Fruit fly (Drosophila melanogaster) Kc167 (cell line): ENCODE measurements around the gene Eip93F.

Experiments used
- insv ChIP-seq: fragments of >200 bp; optimal IDR thresholded peaks from 3 replicates; lab custom pipeline; 2018; ENCODE audit warnings: missing external identifiers
- psq ChIP-seq: fragments of >200 bp; optimal IDR thresholded peaks from 2 replicates; lab custom pipeline; 2017; ENCODE audit warnings: missing external identifiers
- ttk ChIP-seq: sonication (Bioruptor generic); optimal IDR thresholded peaks from 2 replicates; lab custom pipeline; 2017; ENCODE audit warnings: missing external identifiers

dm6 chr3R:21943982-21944627, 4.8 kb upstream of the Eip93F start:
- TF ChIP-seq ttk (lab: Kevin White, UChicago) (no peak), insv (no peak), psq (lab: Kevin White, UChicago) (no peak)
